Worm (Caenorhabditis elegans) whole organism, L1 larva: ENCODE measurements around the gene R04B5.6.

Experiments used
- egl-27 ChIP-seq, 2 experiments: fragments of 150-350 bp in 1 of 2; sonication (generic microtip); optimal IDR thresholded peaks; 3 replicates each; lab custom pipeline; 2017 to 2018; ENCODE audit warnings: missing biosample characterization in 2 of 2, missing genetic modification characterization in 2 of 2, missing genetic modification reagents in 2 of 2
- lin-39 ChIP-seq: fragments of 150-350 bp; optimal IDR thresholded peaks from 2 replicates; lab custom pipeline; 2014; ENCODE audit warnings: missing biosample characterization, missing genetic modification reagents, missing genetic modification characterization
- nhr-47 ChIP-seq: sonication (generic microtip); optimal IDR thresholded peaks from 2 replicates; lab custom pipeline; 2016; ENCODE audit warnings: mild to moderate bottlenecking, missing genetic modification characterization, moderate library complexity, missing compliant biosample characterization
- nhr-77 ChIP-seq: fragments of 150-350 bp; optimal IDR thresholded peaks from 2 replicates; lab custom pipeline; 2014; ENCODE audit warnings: missing biosample characterization, missing genetic modification characterization
- nhr-84 ChIP-seq: sonication (generic microtip); optimal IDR thresholded peaks from 2 replicates; lab custom pipeline; 2017; ENCODE audit warnings: missing biosample characterization, missing genetic modification characterization
- unc-130 ChIP-seq: fragments of 150-350 bp; optimal IDR thresholded peaks from 2 replicates; lab custom pipeline; 2017; ENCODE audit warnings: missing biosample characterization, missing genetic modification characterization, inconsistent platforms
- unc-98 ChIP-seq: fragments of 200-800 bp; sonication (Bioruptor generic); IDR thresholded peaks from 2 replicates; pipeline ENCODE4 v1.3.6; 2022; ENCODE audit warnings: missing genetic modification characterization, missing compliant biosample characterization

DNA sequence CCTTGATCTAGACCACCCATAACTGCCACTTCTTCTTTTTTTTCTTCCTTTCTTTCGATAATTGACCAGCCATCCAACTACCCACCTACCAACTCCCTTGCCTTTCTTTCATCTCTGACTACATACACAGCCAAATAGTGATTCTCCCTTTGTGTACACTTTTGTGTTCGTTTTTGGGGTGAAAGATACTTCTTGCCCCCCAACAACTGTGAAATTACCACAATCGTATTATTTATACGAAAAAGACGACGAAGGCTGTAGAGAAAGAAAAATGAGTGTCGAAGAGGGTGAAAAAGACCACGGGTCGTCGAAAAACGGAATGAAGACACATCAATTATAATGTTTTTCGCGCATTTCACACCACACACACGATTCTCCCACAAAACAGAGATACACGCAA is 38.5 kb upstream of the R04B5.6 start:
- TF ChIP-seq egl-27 (tag; optimal IDR thresholded peaks at IDR 0.05; lab: Kevin White, UChicago) (no peak), nhr-77 (tag; lab: Kevin White, UChicago) (no peak), nhr-47 (no peak), unc-130 (tag; lab: Kevin White, UChicago) (no peak), unc-98 (GFP tag; lab: Robert Waterston, UW) (no peak), nhr-84 (tag; lab: Kevin White, UChicago) (no peak), lin-39 (tag; lab: Kevin White, UChicago) (no peak)
